Fruit fly (Drosophila melanogaster) whole organism, embryonic: ENCODE data around the gene ninaG.

Experiments
- Ada2b ChIP-seq: fragments of 200-800 bp; sonication (Bioruptor generic); IDR thresholded peaks from 2 replicates; pipeline ENCODE4 v1.3.6; 2022; ENCODE audit warnings: missing biosample characterization, missing genetic modification characterization
- Atf6 ChIP-seq: fragments of 200-800 bp; sonication (Bioruptor generic); IDR thresholded peaks from 2 replicates; pipeline ENCODE4 v1.3.6; 2022; ENCODE audit warnings: missing biosample characterization, missing genetic modification characterization
- B-H1 ChIP-seq: fragments of 200-800 bp; sonication (Bioruptor generic); IDR thresholded peaks from 3 replicates; pipeline ENCODE4 v1.3.6; 2022; ENCODE audit warnings: missing biosample characterization, missing genetic modification characterization
- CG11093 ChIP-seq: fragments of 200-800 bp; sonication (Bioruptor generic); IDR thresholded peaks from 3 replicates; pipeline ENCODE4 v1.3.6; 2022; ENCODE audit warnings: missing biosample characterization, missing genetic modification characterization
- CG12299 ChIP-seq: fragments of 200-800 bp; sonication (Bioruptor generic); optimal IDR thresholded peaks from 2 replicates; lab custom pipeline; 2018; ENCODE audit warnings: missing biosample characterization, mild to moderate bottlenecking, missing genetic modification characterization
- CG12659 ChIP-seq: fragments of 200-800 bp; sonication (Bioruptor generic); optimal IDR thresholded peaks from 3 replicates; lab custom pipeline; 2017; ENCODE audit warnings: mild to moderate bottlenecking, missing biosample characterization, missing genetic modification reagents, missing genetic modification characterization
- CG13287 ChIP-seq: fragments of 200-800 bp; sonication (Bioruptor generic); IDR thresholded peaks from 2 replicates; pipeline ENCODE4 v1.3.6; 2022; ENCODE audit warnings: missing biosample characterization, missing genetic modification characterization; ENCODE audit not compliant: partially characterized antibody
- CG14050 ChIP-seq: fragments of 200-800 bp; sonication (Bioruptor generic); IDR thresholded peaks from 3 replicates; pipeline ENCODE4 v1.3.6; 2022; ENCODE audit warnings: missing biosample characterization, missing genetic modification characterization
- CG14441 ChIP-seq: fragments of 200-800 bp; sonication (Bioruptor generic); IDR thresholded peaks from 2 replicates; pipeline ENCODE4 v1.3.6; 2022; ENCODE audit warnings: missing biosample characterization, missing genetic modification characterization
- CG15073 ChIP-seq: fragments of 200-800 bp; sonication (Bioruptor generic); optimal IDR thresholded peaks from 2 replicates; lab custom pipeline; 2016; ENCODE audit warnings: missing biosample characterization, missing genetic modification characterization
- CG1602 ChIP-seq: fragments of 200-800 bp; sonication (Bioruptor generic); optimal IDR thresholded peaks from 3 replicates; lab custom pipeline; 2016; ENCODE audit warnings: missing biosample characterization, missing genetic modification characterization
- CG2120 ChIP-seq: fragments of 200-800 bp; sonication (Bioruptor generic); optimal IDR thresholded peaks from 3 replicates; lab custom pipeline; 2016; ENCODE audit warnings: missing biosample characterization, missing genetic modification characterization
- CG2199 ChIP-seq: fragments of 200-800 bp; sonication (Bioruptor generic); IDR thresholded peaks from 3 replicates; pipeline ENCODE4 v1.3.6; 2022; ENCODE audit warnings: missing biosample characterization, missing genetic modification characterization
- CG3847 ChIP-seq: fragments of 200-800 bp; sonication (Bioruptor generic); IDR thresholded peaks from 2 replicates; pipeline ENCODE4 v1.3.6; 2022; ENCODE audit warnings: missing biosample characterization, missing genetic modification characterization
- CG4404 ChIP-seq: fragments of 200-800 bp; sonication (Bioruptor generic); IDR thresholded peaks from 2 replicates; pipeline ENCODE4 v1.3.6; 2022; ENCODE audit warnings: missing biosample characterization, missing genetic modification characterization
- CG4424 ChIP-seq: fragments of 200-800 bp; sonication (Bioruptor generic); optimal IDR thresholded peaks from 3 replicates; lab custom pipeline; 2016; ENCODE audit warnings: missing biosample characterization, missing genetic modification characterization
- CG5953 ChIP-seq: fragments of 200-800 bp; sonication (Bioruptor generic); IDR thresholded peaks from 2 replicates; pipeline ENCODE4 v1.3.6; 2022; ENCODE audit warnings: missing biosample characterization, missing genetic modification characterization
- CG6765 ChIP-seq: fragments of 200-800 bp; sonication (Bioruptor generic); optimal IDR thresholded peaks from 3 replicates; lab custom pipeline; 2017; ENCODE audit warnings: missing biosample characterization, mild to moderate bottlenecking, missing genetic modification characterization
- CG7271 ChIP-seq: fragments of 200-800 bp; sonication (Bioruptor generic); optimal IDR thresholded peaks from 2 replicates; lab custom pipeline; 2018; ENCODE audit warnings: missing biosample characterization, mild to moderate bottlenecking, missing genetic modification characterization, moderate library complexity
- CHES-1-like ChIP-seq: fragments of 200-800 bp; sonication (Bioruptor generic); optimal IDR thresholded peaks from 2 replicates; lab custom pipeline; 2016; ENCODE audit warnings: missing biosample characterization, missing genetic modification characterization
- Dek ChIP-seq: fragments of 200-800 bp; sonication (Bioruptor generic); optimal IDR thresholded peaks from 3 replicates; lab custom pipeline; 2019; ENCODE audit warnings: missing biosample characterization, mild to moderate bottlenecking, missing genetic modification characterization, moderate library complexity
- ERR ChIP-seq: fragments of 200-800 bp; sonication (Bioruptor generic); optimal IDR thresholded peaks from 2 replicates; lab custom pipeline; 2016; ENCODE audit warnings: missing biosample characterization, missing genetic modification characterization
- HLHmδ ChIP-seq: fragments of 200-800 bp; sonication (Bioruptor generic); optimal IDR thresholded peaks from 2 replicates; lab custom pipeline; 2018; ENCODE audit warnings: missing biosample characterization, mild to moderate bottlenecking, missing genetic modification characterization, moderate library complexity
- Hmr ChIP-seq: fragments of 200-800 bp; sonication (Bioruptor generic); optimal IDR thresholded peaks from 3 replicates; lab custom pipeline; 2017; ENCODE audit warnings: mild to moderate bottlenecking, missing biosample characterization, missing genetic modification reagents, missing genetic modification characterization
- Lpt ChIP-seq: fragments of >200 bp; optimal IDR thresholded peaks from 2 replicates; lab custom pipeline; 2018; ENCODE audit warnings: missing biosample characterization, missing genetic modification characterization
- MBD-R2 ChIP-seq: fragments of 200-800 bp; sonication (Bioruptor generic); IDR thresholded peaks from 2 replicates; pipeline ENCODE4 v1.3.6; 2022; ENCODE audit warnings: missing biosample characterization, missing genetic modification characterization
- Optix ChIP-seq: fragments of 200-800 bp; sonication (Bioruptor generic); IDR thresholded peaks from 3 replicates; pipeline ENCODE4 v1.3.6; 2022; ENCODE audit warnings: missing biosample characterization, missing genetic modification characterization
- Scr ChIP-seq: fragments of 200-800 bp; sonication (Bioruptor generic); IDR thresholded peaks from 2 replicates; pipeline ENCODE4 v1.3.6; 2022; ENCODE audit warnings: missing biosample characterization, missing genetic modification characterization; ENCODE audit not compliant: partially characterized antibody
- Sry-β ChIP-seq: fragments of 200-800 bp; sonication (Bioruptor generic); optimal IDR thresholded peaks from 2 replicates; lab custom pipeline; 2018; ENCODE audit warnings: missing biosample characterization, mild to moderate bottlenecking, missing genetic modification characterization, moderate library complexity
- Taf1 ChIP-seq: fragments of 200-800 bp; sonication (Bioruptor generic); IDR thresholded peaks from 2 replicates; pipeline ENCODE4 v1.3.6; 2022; ENCODE audit warnings: missing biosample characterization, missing genetic modification characterization
- Vsx1 ChIP-seq: fragments of 200-800 bp; sonication (Bioruptor generic); optimal IDR thresholded peaks from 2 replicates; lab custom pipeline; 2017; ENCODE audit warnings: missing biosample characterization, mild to moderate bottlenecking, missing genetic modification characterization, missing genetic modification reagents
- az2 ChIP-seq: fragments of 200-800 bp; sonication (Bioruptor generic); optimal IDR thresholded peaks from 3 replicates; lab custom pipeline; 2016; ENCODE audit warnings: missing biosample characterization, missing genetic modification characterization
- cas ChIP-seq: fragments of 200-800 bp; sonication (Bioruptor generic); IDR thresholded peaks from 2 replicates; pipeline ENCODE4 v1.3.6; 2022; ENCODE audit warnings: missing biosample characterization, missing genetic modification characterization
- chif ChIP-seq, 2 experiments: fragments of 200-800 bp; sonication (Bioruptor generic); optimal IDR thresholded peaks; 3 replicates each; lab custom pipeline; 2016; ENCODE audit warnings: missing biosample characterization in 2 of 2, missing genetic modification characterization in 2 of 2
- danr ChIP-seq: fragments of 200-800 bp; sonication (Bioruptor generic); IDR thresholded peaks from 2 replicates; pipeline ENCODE4 v1.3.6; 2022; ENCODE audit warnings: missing biosample characterization, missing genetic modification characterization
- dimm ChIP-seq: fragments of 200-800 bp; sonication (Bioruptor generic); IDR thresholded peaks from 2 replicates; pipeline ENCODE4 v1.3.6; 2022; ENCODE audit warnings: missing biosample characterization, missing genetic modification characterization
- dmrt11E ChIP-seq: fragments of 200-800 bp; sonication (Bioruptor generic); optimal IDR thresholded peaks from 3 replicates; lab custom pipeline; 2018; ENCODE audit warnings: missing biosample characterization, mild to moderate bottlenecking, missing genetic modification characterization, moderate library complexity
- fd64A ChIP-seq: fragments of 200-800 bp; sonication (Bioruptor generic); optimal IDR thresholded peaks from 3 replicates; lab custom pipeline; 2018; ENCODE audit warnings: missing biosample characterization, mild to moderate bottlenecking, missing genetic modification characterization
- fru ChIP-seq: fragments of >200 bp; optimal IDR thresholded peaks from 2 replicates; lab custom pipeline; 2017
- jigr1 ChIP-seq: fragments of 200-800 bp; sonication (Bioruptor generic); IDR thresholded peaks from 3 replicates; pipeline ENCODE4 v1.3.6; 2022; ENCODE audit warnings: missing biosample characterization, missing genetic modification characterization
- kay ChIP-seq: fragments of 200-800 bp; sonication (Bioruptor generic); optimal IDR thresholded peaks from 2 replicates; lab custom pipeline; 2016; ENCODE audit warnings: missing biosample characterization, missing genetic modification characterization
- ken ChIP-seq: fragments of 200-800 bp; sonication (Bioruptor generic); IDR thresholded peaks from 3 replicates; pipeline ENCODE4 v1.3.6; 2022; ENCODE audit warnings: missing biosample characterization, missing genetic modification characterization
- lmd ChIP-seq: fragments of 200-800 bp; sonication (Bioruptor generic); IDR thresholded peaks from 2 replicates; pipeline ENCODE4 v1.3.6; 2022; ENCODE audit warnings: missing biosample characterization, missing genetic modification characterization
- mld ChIP-seq: fragments of 200-800 bp; sonication (Bioruptor generic); IDR thresholded peaks from 3 replicates; pipeline ENCODE4 v1.3.6; 2022; ENCODE audit warnings: missing biosample characterization, missing genetic modification characterization; ENCODE audit not compliant: partially characterized antibody
- odd ChIP-seq: fragments of 200-800 bp; sonication (Bioruptor generic); optimal IDR thresholded peaks from 2 replicates; lab custom pipeline; 2017; ENCODE audit warnings: missing biosample characterization, mild to moderate bottlenecking, missing genetic modification characterization
- pnt ChIP-seq: fragments of 200-800 bp; sonication (Bioruptor generic); optimal IDR thresholded peaks from 3 replicates; lab custom pipeline; 2016; ENCODE audit warnings: missing biosample characterization, missing genetic modification characterization
- psq ChIP-seq: fragments of 200-800 bp; sonication (Bioruptor generic); optimal IDR thresholded peaks from 2 replicates; lab custom pipeline; 2017; ENCODE audit warnings: missing biosample characterization, missing genetic modification characterization
- salm ChIP-seq: fragments of 200-800 bp; sonication (Bioruptor generic); optimal IDR thresholded peaks from 2 replicates; lab custom pipeline; 2018; ENCODE audit warnings: missing biosample characterization, mild to moderate bottlenecking, missing genetic modification characterization
- sug ChIP-seq: fragments of 200-800 bp; optimal IDR thresholded peaks from 2 replicates; lab custom pipeline; 2019; ENCODE audit warnings: missing biosample characterization, mild to moderate bottlenecking, missing genetic modification characterization, moderate library complexity
- tna ChIP-seq: fragments of 200-800 bp; sonication (Bioruptor generic); IDR thresholded peaks from 2 replicates; pipeline ENCODE4 v1.3.6; 2022; ENCODE audit warnings: missing biosample characterization, missing genetic modification characterization; ENCODE audit not compliant: partially characterized antibody
- tx ChIP-seq: fragments of 200-800 bp; sonication (Bioruptor generic); optimal IDR thresholded peaks from 2 replicates; lab custom pipeline; 2016; ENCODE audit warnings: missing biosample characterization, missing genetic modification characterization
- zf30C ChIP-seq: fragments of 200-800 bp; sonication (Bioruptor generic); optimal IDR thresholded peaks from 3 replicates; lab custom pipeline; 2018; ENCODE audit warnings: missing biosample characterization, mild to moderate bottlenecking, missing genetic modification characterization

ninaG gene

DNA sequence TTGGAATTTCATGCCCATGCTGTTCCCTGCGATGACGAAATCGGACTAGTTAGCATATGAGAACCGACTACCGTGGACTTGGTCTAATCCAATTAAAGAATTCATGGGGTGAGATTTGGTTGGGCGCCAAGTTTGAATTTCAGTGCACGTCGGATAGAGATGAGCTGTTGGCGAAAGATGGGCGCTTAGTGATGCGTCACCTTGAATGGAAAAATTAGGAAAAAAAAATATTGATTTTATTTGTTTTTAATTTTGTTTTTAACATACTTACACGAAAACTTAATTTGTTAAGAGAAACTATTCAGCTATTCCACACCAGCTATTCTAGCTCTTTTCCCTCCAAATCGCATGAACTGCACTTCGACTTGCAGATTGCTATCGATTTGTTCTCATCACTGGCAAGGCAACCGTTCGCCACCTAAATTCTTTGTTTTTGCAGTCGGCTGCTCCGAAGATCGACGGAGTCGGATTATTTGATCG lies at the start of gene ninaG, which contains the start of gene Sptz (continued):
- peak; percentile 62 for TF ChIP-seq salm (tag; lab: Kevin White, UChicago)
- TF ChIP-seq CG11093, result peak; percentile 93
- peak; percentile 89 for TF ChIP-seq ERR (GFP tag; lab: Kevin White, UChicago)
- TF ChIP-seq CG4404 (GFP tag; lab: Robert Waterston, UW), result peak; percentile 97
- peak; percentile 95 for TF ChIP-seq CG4424
- TF ChIP-seq B-H1 (GFP tag; lab: Robert Waterston, UW), result peak; percentile 92
- TF ChIP-seq psq (GFP tag; lab: Kevin White, UChicago), result peak; percentile 84
- TF ChIP-seq zf30C (GFP tag; lab: Kevin White, UChicago), result no peak
- TF ChIP-seq Taf1 (GFP tag; lab: Robert Waterston, UW), result peak; percentile 90
- TF ChIP-seq CG15073 (GFP tag; lab: Kevin White, UChicago), result peak; percentile 63
- TF ChIP-seq Ada2b, result peak; percentile 95
- TF ChIP-seq CHES-1-like (GFP tag; lab: Kevin White, UChicago), result peak; percentile 93
- peak; percentile 95 to 96 for TF ChIP-seq chif (GFP tag; optimal IDR thresholded peaks at IDR 0.05; lab: Kevin White, UChicago)
- TF ChIP-seq Hmr (GFP tag; lab: Kevin White, UChicago), result peak; percentile 92
- no peak for TF ChIP-seq Lpt (GFP tag; lab: Kevin White, UChicago)
- peak; percentile 94 for TF ChIP-seq pnt
- peak; percentile 97 for TF ChIP-seq CG2120 (GFP tag; lab: Kevin White, UChicago)
- TF ChIP-seq mld (GFP tag; lab: Robert Waterston, UW), result no peak
- TF ChIP-seq sug, result no peak
- no peak for TF ChIP-seq HLHmδ
- peak; percentile 90 for TF ChIP-seq CG14050 (GFP tag; lab: Robert Waterston, UW)
- peak; percentile 96 for TF ChIP-seq CG14441 (GFP tag; lab: Robert Waterston, UW)
- TF ChIP-seq CG12659 (GFP tag; lab: Kevin White, UChicago), result peak; percentile 92
- TF ChIP-seq CG12299 (tag; lab: Kevin White, UChicago), result peak; percentile 80
- peak; percentile 52 for TF ChIP-seq CG6765 (GFP tag; lab: Kevin White, UChicago)
- TF ChIP-seq Scr, result peak; percentile 64
- peak; percentile 92 for TF ChIP-seq Atf6 (GFP tag; lab: Robert Waterston, UW)
- peak; percentile 96 for TF ChIP-seq az2 (GFP tag; lab: Kevin White, UChicago)
- peak; percentile 95 for TF ChIP-seq CG3847
- peak; percentile 93 for TF ChIP-seq kay
- peak; percentile 98 for TF ChIP-seq MBD-R2 (GFP tag; lab: Robert Waterston, UW)
- TF ChIP-seq fru (lab: Kevin White, UChicago), result no peak
- TF ChIP-seq danr (GFP tag; lab: Robert Waterston, UW), result peak; percentile 88
- peak; percentile 81 for TF ChIP-seq odd (GFP tag; lab: Kevin White, UChicago)
- peak; percentile 94 for TF ChIP-seq tx (GFP tag; lab: Kevin White, UChicago)
- peak; percentile 97 for TF ChIP-seq lmd
- TF ChIP-seq CG2199 (GFP tag; lab: Robert Waterston, UW), result peak; percentile 95; the same call in 2 of the 3 replicates
- peak; percentile 90 for TF ChIP-seq Dek (tag; lab: Kevin White, UChicago)
- TF ChIP-seq fd64A (GFP tag; lab: Kevin White, UChicago), result peak; percentile 21
- peak; percentile 99 for TF ChIP-seq Sry-β
- peak; percentile 96 for TF ChIP-seq Optix (GFP tag; lab: Robert Waterston, UW)
- TF ChIP-seq dimm (GFP tag; lab: Robert Waterston, UW), result peak; percentile 83
- peak; percentile 87 for TF ChIP-seq CG5953 (GFP tag; lab: Robert Waterston, UW)
- peak; percentile 64 for TF ChIP-seq CG13287 (GFP tag; lab: Robert Waterston, UW)
- TF ChIP-seq CG7271, result peak; percentile 83
- TF ChIP-seq ken (GFP tag; lab: Robert Waterston, UW), result peak; percentile 96
- peak; percentile 94 for TF ChIP-seq CG1602 (GFP tag; lab: Kevin White, UChicago)
- TF ChIP-seq Vsx1 (GFP tag; lab: Kevin White, UChicago), result no peak
- TF ChIP-seq cas (GFP tag; lab: Robert Waterston, UW), result peak; percentile 91
- TF ChIP-seq tna (GFP tag; lab: Robert Waterston, UW), result no peak
- peak; percentile 90 for TF ChIP-seq jigr1 (GFP tag; lab: Robert Waterston, UW)
- TF ChIP-seq dmrt11E, result peak; percentile 94
